Worm (Caenorhabditis elegans): ENCODE results near the gene srw-124.

- TF ChIP-seq him-1 (tag; optimal IDR thresholded peaks at IDR 0.05) (no peak), W03F9.2 (tag; optimal IDR thresholded peaks at IDR 0.05) (no peak), dao-5 (tag; optimal IDR thresholded peaks at IDR 0.05) (no peak)
Observed at ce11 chrV:2993816-2994215, 17.4 kb downstream of the srw-124 start, which contains the start of gene srw-115.
